Fruit fly (Drosophila melanogaster): ENCODE measurements around the gene sturkopf.

dm6 chr3L:1294835-1295234 lies 18.3 kb downstream of the sturkopf start:
- TF ChIP-seq Abd-B (GFP tag; optimal IDR thresholded peaks at IDR 0.05) = no peak
- TF ChIP-seq Ets65A (GFP tag) = no peak
- no peak for TF ChIP-seq CG16779 (GFP tag; IDR thresholded peaks at IDR 0.05)

Data from whole organism, embryonic.